Fruit fly (Drosophila melanogaster) whole organism, embryonic: Measurements from ENCODE around the gene sbr.

ENCODE experiments used
- Abd-B ChIP-seq: fragments of 200-800 bp; sonication (Bioruptor generic); optimal IDR thresholded peaks from 2 replicates; lab custom pipeline; 2018; ENCODE audit warnings: missing biosample characterization, mild to moderate bottlenecking, missing genetic modification characterization, moderate library complexity
- CG1024 ChIP-seq: fragments of 200-800 bp; sonication (Bioruptor generic); IDR thresholded peaks from 2 replicates; pipeline ENCODE4 v1.3.6; 2022; ENCODE audit warnings: missing biosample characterization, missing genetic modification characterization
- CG10321 ChIP-seq: fragments of 200-800 bp; sonication (Bioruptor generic); IDR thresholded peaks from 2 replicates; pipeline ENCODE4 v1.3.6; 2022; ENCODE audit warnings: missing biosample characterization, missing genetic modification characterization
- CG12071 ChIP-seq: fragments of 200-800 bp; sonication (Bioruptor generic); optimal IDR thresholded peaks from 3 replicates; lab custom pipeline; 2018; ENCODE audit warnings: missing biosample characterization, mild to moderate bottlenecking, missing genetic modification characterization
- CG13287 ChIP-seq: fragments of 200-800 bp; sonication (Bioruptor generic); IDR thresholded peaks from 2 replicates; pipeline ENCODE4 v1.3.6; 2022; ENCODE audit warnings: missing biosample characterization, missing genetic modification characterization; ENCODE audit not compliant: partially characterized antibody
- CG1529 ChIP-seq: fragments of 200-800 bp; sonication (Bioruptor generic); optimal IDR thresholded peaks from 3 replicates; lab custom pipeline; 2018; ENCODE audit warnings: missing biosample characterization, missing genetic modification characterization
- CG17385 ChIP-seq: fragments of 200-800 bp; sonication (Bioruptor generic); optimal IDR thresholded peaks from 3 replicates; lab custom pipeline; 2018; ENCODE audit warnings: missing biosample characterization, mild to moderate bottlenecking, missing genetic modification characterization
- CG17829 ChIP-seq: fragments of 200-800 bp; optimal IDR thresholded peaks from 2 replicates; lab custom pipeline; 2019; ENCODE audit warnings: missing biosample characterization, mild to moderate bottlenecking, missing genetic modification characterization, moderate library complexity
- CG1832 ChIP-seq: fragments of 200-800 bp; sonication (Bioruptor generic); optimal IDR thresholded peaks from 2 replicates; lab custom pipeline; 2017; ENCODE audit warnings: missing biosample characterization, mild to moderate bottlenecking, missing genetic modification characterization, inconsistent platforms
- CG2712 ChIP-seq: fragments of 200-800 bp; optimal IDR thresholded peaks from 3 replicates; lab custom pipeline; 2019; ENCODE audit warnings: missing biosample characterization, mild to moderate bottlenecking, missing genetic modification characterization, moderate library complexity
- CG32772 ChIP-seq: fragments of 200-800 bp; sonication (Bioruptor generic); IDR thresholded peaks from 2 replicates; pipeline ENCODE4 v1.3.6; 2022; ENCODE audit warnings: missing biosample characterization, missing genetic modification characterization
- CG33557 ChIP-seq: fragments of 200-800 bp; sonication (Bioruptor generic); optimal IDR thresholded peaks from 2 replicates; lab custom pipeline; 2019; ENCODE audit warnings: missing biosample characterization, mild to moderate bottlenecking, missing genetic modification characterization, moderate library complexity
- CG3726 ChIP-seq: fragments of 200-800 bp; sonication (Bioruptor generic); IDR thresholded peaks from 3 replicates; pipeline ENCODE4, ENCODE4 v1.3.6; 2022; ENCODE audit warnings: missing biosample characterization, missing genetic modification characterization
- CG3847 ChIP-seq: fragments of 200-800 bp; sonication (Bioruptor generic); IDR thresholded peaks from 2 replicates; pipeline ENCODE4 v1.3.6; 2022; ENCODE audit warnings: missing biosample characterization, missing genetic modification characterization
- CG4282 ChIP-seq: fragments of 200-800 bp; sonication (Bioruptor generic); optimal IDR thresholded peaks from 2 replicates; lab custom pipeline; 2016; ENCODE audit warnings: missing biosample characterization, missing genetic modification characterization
- CG4360 ChIP-seq: fragments of 200-800 bp; sonication (Bioruptor generic); IDR thresholded peaks from 2 replicates; pipeline ENCODE4 v1.3.6; 2022; ENCODE audit warnings: missing biosample characterization, missing genetic modification characterization
- CG4404 ChIP-seq: fragments of 200-800 bp; sonication (Bioruptor generic); IDR thresholded peaks from 2 replicates; pipeline ENCODE4 v1.3.6; 2022; ENCODE audit warnings: missing biosample characterization, missing genetic modification characterization
- CG7372 ChIP-seq: fragments of 200-800 bp; sonication (Bioruptor generic); IDR thresholded peaks from 2 replicates; pipeline ENCODE4 v1.3.6; 2022; ENCODE audit warnings: missing biosample characterization, missing genetic modification characterization
- CG9437 ChIP-seq: fragments of 200-800 bp; sonication (Bioruptor generic); optimal IDR thresholded peaks from 2 replicates; lab custom pipeline; 2018; ENCODE audit warnings: missing biosample characterization, mild to moderate bottlenecking, missing genetic modification characterization
- Camta ChIP-seq: fragments of 200-800 bp; sonication (Bioruptor generic); optimal IDR thresholded peaks from 2 replicates; lab custom pipeline; 2016; ENCODE audit warnings: missing biosample characterization, missing genetic modification characterization
- Chrac-16 ChIP-seq: fragments of 200-800 bp; sonication (Bioruptor generic); optimal IDR thresholded peaks from 3 replicates; lab custom pipeline; 2016; ENCODE audit warnings: missing biosample characterization, missing genetic modification characterization
- Deaf1 ChIP-seq: fragments of 200-800 bp; optimal IDR thresholded peaks from 3 replicates; lab custom pipeline; 2019; ENCODE audit warnings: missing biosample characterization, mild to moderate bottlenecking, missing genetic modification characterization, moderate library complexity
- Dek ChIP-seq: fragments of 200-800 bp; sonication (Bioruptor generic); optimal IDR thresholded peaks from 3 replicates; lab custom pipeline; 2019; ENCODE audit warnings: missing biosample characterization, mild to moderate bottlenecking, missing genetic modification characterization, moderate library complexity
- E2f1 ChIP-seq: fragments of 200-800 bp; sonication (Bioruptor generic); IDR thresholded peaks from 2 replicates; pipeline ENCODE4 v1.3.6; 2022; ENCODE audit warnings: missing biosample characterization, missing genetic modification characterization
- Gug ChIP-seq: fragments of 200-800 bp; sonication (Bioruptor generic); IDR thresholded peaks from 4 replicates; pipeline ENCODE4 v1.3.6; 2022; ENCODE audit warnings: missing biosample characterization, missing genetic modification characterization
- HLH4C ChIP-seq: fragments of 200-800 bp; sonication (Bioruptor generic); IDR thresholded peaks from 3 replicates; pipeline ENCODE4 v1.3.6; 2022; ENCODE audit warnings: missing biosample characterization, missing genetic modification characterization; ENCODE audit not compliant: partially characterized antibody
- Hey ChIP-seq: fragments of 200-800 bp; sonication (Bioruptor generic); optimal IDR thresholded peaks from 3 replicates; lab custom pipeline; 2018; ENCODE audit warnings: missing biosample characterization, mild to moderate bottlenecking, missing genetic modification characterization
- HmgD ChIP-seq: fragments of 200-800 bp; sonication (Bioruptor generic); optimal IDR thresholded peaks from 3 replicates; lab custom pipeline; 2016; ENCODE audit warnings: missing biosample characterization, missing genetic modification characterization
- MBD-R2 ChIP-seq: fragments of 200-800 bp; sonication (Bioruptor generic); IDR thresholded peaks from 2 replicates; pipeline ENCODE4 v1.3.6; 2022; ENCODE audit warnings: missing biosample characterization, missing genetic modification characterization
- NfI ChIP-seq: fragments of 200-800 bp; sonication (Bioruptor generic); optimal IDR thresholded peaks from 3 replicates; lab custom pipeline; 2018; ENCODE audit warnings: missing biosample characterization, mild to moderate bottlenecking, missing genetic modification characterization, moderate library complexity
- Ptx1 ChIP-seq: fragments of 200-800 bp; sonication (Bioruptor generic); IDR thresholded peaks from 2 replicates; pipeline ENCODE4 v1.3.6; 2022; ENCODE audit warnings: missing biosample characterization, missing genetic modification characterization
- amos ChIP-seq: fragments of 200-800 bp; sonication (Bioruptor generic); IDR thresholded peaks from 2 replicates; pipeline ENCODE4 v1.3.6; 2022; ENCODE audit warnings: missing biosample characterization, missing genetic modification characterization; ENCODE audit not compliant: partially characterized antibody
- bsh ChIP-seq, 2 experiments: fragments of 200-800 bp; sonication (Bioruptor generic); optimal IDR thresholded peaks; 2 replicates each; lab custom pipeline; 2017 to 2018; ENCODE audit warnings: mild to moderate bottlenecking in 2 of 2, missing biosample characterization in 2 of 2, missing genetic modification characterization in 2 of 2, moderate library complexity in 1 of 2
- cato ChIP-seq: fragments of 200-800 bp; sonication (Bioruptor generic); optimal IDR thresholded peaks from 2 replicates; lab custom pipeline; 2016; ENCODE audit warnings: missing biosample characterization, missing genetic modification characterization, borderline replicate concordance
- crol ChIP-seq: fragments of 200-800 bp; sonication (Bioruptor generic); IDR thresholded peaks from 2 replicates; pipeline ENCODE4 v1.3.6; 2022; ENCODE audit warnings: missing biosample characterization, missing genetic modification characterization
- ftz-f1 ChIP-seq: fragments of 200-800 bp; sonication (Bioruptor generic); optimal IDR thresholded peaks from 2 replicates; lab custom pipeline; 2016; ENCODE audit warnings: missing biosample characterization, missing genetic modification characterization
- gce ChIP-seq: fragments of 200-800 bp; sonication (Bioruptor generic); IDR thresholded peaks from 3 replicates; pipeline ENCODE4 v1.3.6; 2022; ENCODE audit warnings: missing biosample characterization, missing genetic modification characterization
- grau ChIP-seq: fragments of 200-800 bp; optimal IDR thresholded peaks from 3 replicates; lab custom pipeline; 2019; ENCODE audit warnings: missing biosample characterization, mild to moderate bottlenecking, missing genetic modification characterization, moderate library complexity
- grn ChIP-seq: fragments of 200-800 bp; sonication (Bioruptor generic); optimal IDR thresholded peaks from 3 replicates; lab custom pipeline; 2017; ENCODE audit warnings: missing biosample characterization, missing genetic modification characterization
- her ChIP-seq: fragments of 200-800 bp; sonication (Bioruptor generic); optimal IDR thresholded peaks from 2 replicates; lab custom pipeline; 2016; ENCODE audit warnings: missing biosample characterization, missing genetic modification characterization
- otp ChIP-seq: fragments of 200-800 bp; sonication (Bioruptor generic); IDR thresholded peaks from 3 replicates; pipeline ENCODE4, ENCODE4 v1.3.6; 2022; ENCODE audit warnings: missing biosample characterization, missing genetic modification characterization
- phol ChIP-seq: fragments of 200-800 bp; sonication (Bioruptor generic); optimal IDR thresholded peaks from 3 replicates; lab custom pipeline; 2018; ENCODE audit warnings: missing biosample characterization, mild to moderate bottlenecking, missing genetic modification characterization, moderate library complexity
- pita ChIP-seq: fragments of 200-800 bp; sonication (Bioruptor generic); optimal IDR thresholded peaks from 2 replicates; lab custom pipeline; 2017; ENCODE audit warnings: missing biosample characterization, mild to moderate bottlenecking, missing genetic modification characterization
- pnt ChIP-seq: fragments of 200-800 bp; sonication (Bioruptor generic); optimal IDR thresholded peaks from 3 replicates; lab custom pipeline; 2016; ENCODE audit warnings: missing biosample characterization, missing genetic modification characterization
- row ChIP-seq: fragments of 200-800 bp; sonication (Bioruptor generic); IDR thresholded peaks from 3 replicates; pipeline ENCODE4 v1.3.6; 2022; ENCODE audit warnings: missing biosample characterization, missing genetic modification characterization
- sc ChIP-seq, 3 experiments: fragments of >200 bp in 2 of 3; fragments of 200-800 bp in 1 of 3; sonication (Bioruptor generic) in 1 of 3; optimal IDR thresholded peaks; 2 replicates in 2 of 3; 3 replicates in 1 of 3; lab custom pipeline; 2017; ENCODE audit warnings: mild to moderate bottlenecking in 1 of 3, missing biosample characterization in 1 of 3, missing genetic modification characterization in 1 of 3, missing genetic modification reagents in 1 of 3
- sens ChIP-seq: fragments of 200-800 bp; sonication (Bioruptor generic); peaks from one replicate; lab custom pipeline; 2016; ENCODE audit warnings: missing biosample characterization, missing genetic modification characterization
- tin ChIP-seq: fragments of 200-800 bp; sonication (Bioruptor generic); optimal IDR thresholded peaks from 3 replicates; lab custom pipeline; 2016; ENCODE audit warnings: missing biosample characterization, missing genetic modification characterization
- trem ChIP-seq: fragments of 200-800 bp; optimal IDR thresholded peaks from 3 replicates; lab custom pipeline; 2019; ENCODE audit warnings: missing biosample characterization, mild to moderate bottlenecking, missing genetic modification characterization, moderate library complexity
- zfh1 ChIP-seq: fragments of 200-800 bp; sonication (Bioruptor generic); IDR thresholded peaks from 3 replicates; pipeline ENCODE4 v1.3.6; 2022; ENCODE audit warnings: missing biosample characterization, missing genetic modification characterization

Gene sbr

DNA sequence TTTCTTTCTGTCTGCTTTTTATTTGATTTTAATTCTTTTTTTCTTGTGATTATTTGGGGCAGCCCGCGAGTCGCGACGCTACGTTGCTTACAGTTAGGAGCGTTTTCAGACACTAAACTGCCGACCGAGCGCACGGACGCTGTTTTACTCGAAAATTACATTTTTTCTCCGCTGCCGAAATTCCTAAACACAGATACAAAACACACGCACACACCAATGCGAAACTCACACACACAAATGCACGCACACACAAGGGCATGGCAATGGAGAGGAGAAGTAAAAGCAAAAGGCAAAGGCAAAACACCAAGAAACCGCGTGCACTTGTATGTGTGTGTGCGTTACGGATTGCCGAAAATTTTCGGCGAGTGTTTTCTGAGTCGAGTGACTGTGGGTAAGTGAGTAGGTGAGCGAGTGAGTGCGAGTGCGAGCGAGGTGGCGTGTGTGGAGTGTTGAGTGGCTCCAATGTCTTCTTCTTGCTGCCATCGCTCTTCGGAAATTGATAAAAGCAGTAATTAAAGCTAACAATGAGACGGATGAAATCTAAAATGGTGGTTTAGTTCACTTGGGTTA, 31.3 kb downstream of the sbr start (continued):
- TF ChIP-seq CG12071 (GFP tag; lab: Kevin White, UChicago): no peak
- peak; percentile 33 for TF ChIP-seq HmgD (GFP tag; lab: Kevin White, UChicago)
- no peak for TF ChIP-seq CG4404 (GFP tag; lab: Robert Waterston, UW)
- 0 out of 3 replicates have a peak, but pooled peaks have one; percentile 31 for TF ChIP-seq otp
- TF ChIP-seq gce: 0 out of 3 replicates have a peak, but pooled peaks have one; percentile 6
- peak; percentile 40 for TF ChIP-seq CG13287
- no peak for TF ChIP-seq sc (optimal IDR thresholded peaks at IDR 0.05; lab: Kevin White, UChicago)
- TF ChIP-seq sc (GFP tag; optimal IDR thresholded peaks at IDR 0.05; lab: Kevin White, UChicago): no peak
- no peak for TF ChIP-seq CG17829 (tag; lab: Kevin White, UChicago)
- no peak for TF ChIP-seq grau
- TF ChIP-seq sens (GFP tag; lab: Kevin White, UChicago): peak; percentile 70
- no peak for TF ChIP-seq Ptx1 (GFP tag; lab: Robert Waterston, UW)
- no peak for TF ChIP-seq CG3847 (GFP tag; lab: Robert Waterston, UW)
- no peak for TF ChIP-seq Abd-B (GFP tag; lab: Kevin White, UChicago)
- no peak for TF ChIP-seq Camta (GFP tag; lab: Kevin White, UChicago)
- peak; percentile 92 for TF ChIP-seq ftz-f1
- no peak for TF ChIP-seq pita (GFP tag; lab: Kevin White, UChicago)
- TF ChIP-seq CG33557 (GFP tag; lab: Kevin White, UChicago): no peak
- no peak for TF ChIP-seq bsh (GFP tag; optimal IDR thresholded peaks at IDR 0.05; lab: Kevin White, UChicago)
- peak; percentile 84 for TF ChIP-seq Deaf1 (tag; lab: Kevin White, UChicago)
- TF ChIP-seq CG9437 (GFP tag; lab: Kevin White, UChicago): peak; percentile 1

DNA sequence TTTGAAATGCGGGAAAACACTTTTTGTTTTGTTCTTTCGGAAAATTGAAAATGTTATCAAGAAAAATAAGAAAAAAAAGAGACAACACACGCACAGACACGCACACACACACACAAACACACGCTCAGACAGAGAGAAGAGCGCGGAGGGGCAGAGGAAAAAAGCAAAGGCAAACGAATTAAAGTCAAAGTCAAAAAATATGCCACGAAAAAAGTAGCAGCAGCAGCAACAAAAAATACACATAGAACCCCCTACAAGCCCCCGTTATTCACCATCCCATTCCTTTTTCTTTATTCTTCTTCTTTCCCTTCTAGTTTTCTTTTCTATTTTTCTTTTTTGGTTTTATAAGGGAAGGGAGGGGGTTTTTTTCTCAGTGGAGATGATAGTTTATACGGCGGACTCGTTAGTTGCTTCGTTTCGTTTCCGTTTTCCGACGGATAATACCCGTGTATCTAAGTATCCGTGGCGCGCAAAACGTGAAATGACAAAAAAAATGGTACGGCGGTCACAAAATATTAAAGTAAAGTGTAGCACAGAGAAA, 32.0 kb downstream of the sbr start:
- TF ChIP-seq CG1024 (GFP tag; lab: Robert Waterston, UW) (no peak), CG1529 (GFP tag; lab: Kevin White, UChicago) (peak; percentile 23), tin (GFP tag; lab: Kevin White, UChicago) (no peak), grn (no peak), zfh1 (GFP tag; lab: Robert Waterston, UW) (no peak), cato (no peak), phol (tag; lab: Kevin White, UChicago) (no peak), crol (peak; percentile 95), amos (GFP tag; lab: Robert Waterston, UW) (0 out of 2 replicates have a peak, but pooled peaks have one; percentile 25), trem (no peak), Chrac-16 (GFP tag; lab: Kevin White, UChicago) (no peak), Hey (no peak), HLH4C (no peak), CG3726 (no peak), Gug (GFP tag; lab: Robert Waterston, UW) (no peak), CG4360 (GFP tag; lab: Robert Waterston, UW) (peak; percentile 14; the same call in 1 of the 2 replicates), CG4282 (GFP tag; lab: Kevin White, UChicago) (no peak), row (GFP tag; lab: Robert Waterston, UW) (no peak), pnt (GFP tag; lab: Kevin White, UChicago) (no peak), E2f1 (GFP tag; lab: Robert Waterston, UW) (no peak), CG17385 (GFP tag; lab: Kevin White, UChicago) (peak; percentile 75), CG1832 (GFP tag; lab: Kevin White, UChicago) (no peak), CG10321 (GFP tag; lab: Robert Waterston, UW) (no peak), MBD-R2 (GFP tag; lab: Robert Waterston, UW) (no peak), her (GFP tag; lab: Kevin White, UChicago) (no peak), CG32772 (GFP tag; lab: Robert Waterston, UW) (peak; percentile 51; the same call in 1 of the 2 replicates), CG2712 (no peak), CG7372 (GFP tag; lab: Robert Waterston, UW) (no peak), Dek (tag; lab: Kevin White, UChicago) (no peak), NfI (GFP tag; lab: Kevin White, UChicago) (no peak)
